Worm (Caenorhabditis elegans): ENCODE data around the gene F58F12.1.

The F58F12.1 gene

DNA sequence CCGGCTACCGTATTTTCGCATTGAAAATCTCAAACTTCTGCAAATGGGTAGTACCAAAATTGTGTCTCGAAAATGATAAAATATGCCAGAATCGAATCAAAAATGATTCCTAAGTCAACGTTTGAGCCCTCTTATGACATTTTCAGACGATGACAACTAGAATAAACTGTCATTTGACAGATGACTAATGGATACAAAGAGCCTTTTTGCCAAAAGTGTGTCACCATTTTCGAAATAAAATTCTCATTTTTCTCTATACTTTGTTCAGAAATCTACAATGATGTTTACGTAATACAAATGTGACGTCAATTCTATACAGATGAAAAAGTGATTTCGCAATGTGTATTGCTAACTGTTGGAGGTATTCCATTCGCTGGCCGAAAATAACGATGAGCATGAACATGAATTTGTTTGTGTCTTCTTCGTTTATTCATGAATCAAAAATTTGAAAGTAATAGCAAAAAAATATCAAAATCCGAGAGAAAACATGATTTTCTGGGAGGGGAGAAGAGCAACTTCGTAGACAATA, 36.8 kb upstream of the F58F12.1 start (continued):
- TF ChIP-seq unc-130 (GFP tag; optimal IDR thresholded peaks at IDR 0.05) = no peak
- TF ChIP-seq F44E2.7 (GFP tag; IDR thresholded peaks at IDR 0.05) = no peak
- TF ChIP-seq ceh-20 (GFP tag; IDR thresholded peaks at IDR 0.05) = no peak
- TF ChIP-seq D1046.2 (GFP tag; IDR thresholded peaks at IDR 0.05) = no peak; the same call in 1 of the 2 replicates
- no peak for TF ChIP-seq R02D3.7 (tag; optimal IDR thresholded peaks at IDR 0.05)
- peak; percentile 55; the same call in 1 of the 2 replicates for TF ChIP-seq lin-29 (GFP tag; IDR thresholded peaks at IDR 0.05)
- no peak for TF ChIP-seq Y105C5A.15 (GFP tag; IDR thresholded peaks at IDR 0.05)
- TF ChIP-seq arid-1 (GFP tag; conservative IDR thresholded peaks at IDR 0.05) = peak; percentile 56; the same call in 1 of the 2 replicates
- no peak for TF ChIP-seq ZK546.5 (tag; optimal IDR thresholded peaks at IDR 0.05)
- peak; percentile 74; the same call in 1 of the 2 replicates for TF ChIP-seq pha-4 (GFP tag; IDR thresholded peaks at IDR 0.05)
- TF ChIP-seq pha-4 (tag; optimal IDR thresholded peaks at IDR 0.05) = peak; percentile 7
- TF ChIP-seq skn-1 (tag; optimal IDR thresholded peaks at IDR 0.05) = no peak
- no peak for TF ChIP-seq zip-11 (GFP tag; IDR thresholded peaks at IDR 0.05)
- TF ChIP-seq ztf-7 (tag; optimal IDR thresholded peaks at IDR 0.05) = peak; percentile 64
- no peak for TF ChIP-seq ceh-32 (tag; optimal IDR thresholded peaks at IDR 0.05; ENCODE audit: poor library complexity)
- no peak for TF ChIP-seq unc-39 (tag; optimal IDR thresholded peaks at IDR 0.05)
- peak; percentile 70 for TF ChIP-seq spr-1 (tag; optimal IDR thresholded peaks at IDR 0.05)
- TF ChIP-seq lin-39 (tag; optimal IDR thresholded peaks at IDR 0.05) = no peak
- TF ChIP-seq dmd-8 (GFP tag; IDR thresholded peaks at IDR 0.05) = 0 out of 2 replicates have a peak, but pooled peaks have one; percentile 7
- TF ChIP-seq ama-1 (optimal IDR thresholded peaks at IDR 0.05) = peak; percentile 93
- TF ChIP-seq ceh-82 (tag; optimal IDR thresholded peaks at IDR 0.05) = no peak
- TF ChIP-seq vab-7 (GFP tag; IDR thresholded peaks at IDR 0.05) = peak; percentile 51
- no peak for TF ChIP-seq lir-3 (tag; optimal IDR thresholded peaks at IDR 0.05)
- TF ChIP-seq F37D6.2 (tag; optimal IDR thresholded peaks at IDR 0.05) = peak; percentile 20
- TF ChIP-seq set-16 (GFP tag; IDR thresholded peaks at IDR 0.05) = no peak
- peak; percentile 66 for TF ChIP-seq lin-38 (GFP tag; IDR thresholded peaks at IDR 0.05)
- TF ChIP-seq hif-1 (tag; optimal IDR thresholded peaks at IDR 0.05) = peak in 1 of 2 experiments; percentile 56
- TF ChIP-seq duxl-1 (tag; optimal IDR thresholded peaks at IDR 0.05; ENCODE audit: poor library complexity) = no peak
- no peak for TF ChIP-seq zag-1 (tag; optimal IDR thresholded peaks at IDR 0.05)
- peak; percentile 14 for TF ChIP-seq nhr-48 (tag; optimal IDR thresholded peaks at IDR 0.05)
- TF ChIP-seq mdl-1 (tag; optimal IDR thresholded peaks at IDR 0.05) = no peak
- peak; percentile 71 for TF ChIP-seq sdz-12 (GFP tag; optimal IDR thresholded peaks at IDR 0.05)
- no peak for TF ChIP-seq ces-1 (GFP tag; optimal IDR thresholded peaks at IDR 0.05)
- 0 out of 2 replicates have a peak, but pooled peaks have one; percentile 26 for TF ChIP-seq daf-8 (GFP tag; IDR thresholded peaks at IDR 0.05)
- no peak for TF ChIP-seq F49E8.2 (tag; optimal IDR thresholded peaks at IDR 0.05; ENCODE audit: borderline replicate concordance)

ce11 chrII:6347341-6348118, 35.9 kb upstream of the F58F12.1 start, which contains the start of gene lgg-1:
Gene lgg-1 (minus strand): TSS chrII:6347719.
- TF ChIP-seq hif-1 (tag; optimal IDR thresholded peaks at IDR 0.05) (peak in 1 of 2 experiments; percentile 20), nhr-41 (GFP tag; IDR thresholded peaks at IDR 0.05) (no peak), F44E2.7 (GFP tag; IDR thresholded peaks at IDR 0.05) (no peak), ces-1 (GFP tag; optimal IDR thresholded peaks at IDR 0.05) (no peak), F26F4.8 (GFP tag; conservative IDR thresholded peaks at IDR 0.05) (no peak), nhr-48 (tag; optimal IDR thresholded peaks at IDR 0.05) (no peak), ceh-82 (tag; optimal IDR thresholded peaks at IDR 0.05) (no peak), nhr-237 (tag; optimal IDR thresholded peaks at IDR 0.05) (no peak), skn-1 (tag; optimal IDR thresholded peaks at IDR 0.05) (no peak), egl-43 (GFP tag; IDR thresholded peaks at IDR 0.05) (peak; percentile 75), nhr-111 (GFP tag; optimal IDR thresholded peaks at IDR 0.05) (no peak), ceh-62 (tag; optimal IDR thresholded peaks at IDR 0.05) (no peak), unc-39 (tag; optimal IDR thresholded peaks at IDR 0.05) (no peak), fkh-10 (GFP tag; optimal IDR thresholded peaks at IDR 0.05) (peak; percentile 43), jun-1 (tag; optimal IDR thresholded peaks at IDR 0.05) (no peak), ztf-7 (tag; optimal IDR thresholded peaks at IDR 0.05) (no peak), hlh-30 (tag; optimal IDR thresholded peaks at IDR 0.05; ENCODE audit: insufficient read depth) (peak; percentile 84), zip-11 (GFP tag; IDR thresholded peaks at IDR 0.05) (no peak), T26A8.4 (GFP tag; IDR thresholded peaks at IDR 0.05) (peak; percentile 53; the same call in 1 of the 2 replicates), nhr-11 (tag; optimal IDR thresholded peaks at IDR 0.05) (peak; percentile 55), nhr-42 (GFP tag; IDR thresholded peaks at IDR 0.05) (no peak), aly-2 (tag; optimal IDR thresholded peaks at IDR 0.05) (no peak), attf-4 (tag; optimal IDR thresholded peaks at IDR 0.05) (no peak)

Data from whole organism, L4 larva.